Worm (Caenorhabditis elegans) whole organism, L4 larva: ENCODE results near the gene cup-15.

Source experiments
- D1046.2 ChIP-seq: fragments of 200-800 bp; sonication (Bioruptor generic); IDR thresholded peaks from 2 replicates; pipeline ENCODE4 v1.3.6; 2022; ENCODE audit warnings: missing genetic modification characterization, missing compliant biosample characterization
- F49E8.2 ChIP-seq: sonication (generic microtip); optimal IDR thresholded peaks from 2 replicates; lab custom pipeline; 2016; ENCODE audit warnings: missing compliant biosample characterization, mild to moderate bottlenecking, missing genetic modification characterization, borderline replicate concordance
- R02D3.7 ChIP-seq: fragments of 150-350 bp; sonication (generic microtip); optimal IDR thresholded peaks from 3 replicates; lab custom pipeline; 2014; ENCODE audit warnings: missing biosample characterization, missing genetic modification characterization
- T26A8.4 ChIP-seq: fragments of 200-800 bp; sonication (Bioruptor generic); IDR thresholded peaks from 2 replicates; pipeline ENCODE4 v1.3.6; 2022; ENCODE audit warnings: missing genetic modification characterization, missing compliant biosample characterization
- Y105C5A.15 ChIP-seq: fragments of 200-800 bp; sonication (Bioruptor generic); IDR thresholded peaks from 2 replicates; pipeline ENCODE4 v1.3.6; 2022; ENCODE audit warnings: missing genetic modification characterization, missing compliant biosample characterization
- aha-1 ChIP-seq: fragments of 150-350 bp; peaks from one replicate; lab custom pipeline; 2014; ENCODE audit warnings: missing biosample characterization, missing genetic modification characterization
- aly-2 ChIP-seq: sonication (generic microtip); optimal IDR thresholded peaks from 2 replicates; lab custom pipeline; 2018; ENCODE audit warnings: missing biosample characterization, missing genetic modification characterization
- ceh-32 ChIP-seq: sonication (generic microtip); optimal IDR thresholded peaks from 2 replicates; lab custom pipeline; 2016; ENCODE audit warnings: mild to moderate bottlenecking, missing genetic modification characterization, missing compliant biosample characterization; ENCODE audit not compliant: poor library complexity
- ceh-44 ChIP-seq: fragments of 200-800 bp; sonication (Bioruptor generic); IDR thresholded peaks from 2 replicates; pipeline ENCODE4 v1.3.6; 2022; ENCODE audit warnings: missing genetic modification reagents, missing genetic modification characterization, missing compliant biosample characterization
- ceh-82 ChIP-seq: sonication (generic microtip); optimal IDR thresholded peaks from 2 replicates; lab custom pipeline; 2017; ENCODE audit warnings: missing biosample characterization, missing genetic modification characterization
- cey-2 ChIP-seq: sonication (generic microtip); optimal IDR thresholded peaks from 3 replicates; lab custom pipeline; 2017; ENCODE audit warnings: missing genetic modification characterization, mild to moderate bottlenecking, missing compliant biosample characterization, antibody characterized with exemption, borderline replicate concordance; ENCODE audit not compliant: insufficient read depth
- ctbp-1 ChIP-seq: fragments of 200-800 bp; sonication (Bioruptor generic); IDR thresholded peaks from 2 replicates; pipeline ENCODE4 v1.3.6; 2022; ENCODE audit warnings: missing genetic modification reagents, missing genetic modification characterization, missing compliant biosample characterization
- daf-12 ChIP-seq: fragments of 150-350 bp; optimal IDR thresholded peaks from 2 replicates; lab custom pipeline; 2014; ENCODE audit warnings: missing biosample characterization, missing genetic modification reagents, missing genetic modification characterization
- daf-16 ChIP-seq, 3 experiments: sonication (generic microtip); optimal IDR thresholded peaks; 2 replicates each; lab custom pipeline; 2016 to 2017; ENCODE audit warnings: missing genetic modification characterization in 3 of 3, missing genetic modification reagents in 3 of 3, mild to moderate bottlenecking in 2 of 3, missing compliant biosample characterization in 2 of 3, missing biosample characterization in 1 of 3, moderate library complexity in 1 of 3
- daf-19 ChIP-seq: fragments of 200-800 bp; sonication (Bioruptor generic); conservative IDR thresholded peaks from 2 replicates; pipeline ENCODE4 v1.3.6; 2022; ENCODE audit warnings: missing genetic modification characterization, missing compliant biosample characterization
- dmd-9 ChIP-seq: fragments of 200-800 bp; sonication (Bioruptor generic); IDR thresholded peaks from 2 replicates; pipeline ENCODE4 v1.3.6; 2022; ENCODE audit warnings: missing genetic modification reagents, missing genetic modification characterization, missing compliant biosample characterization
- duxl-1 ChIP-seq: sonication (generic microtip); optimal IDR thresholded peaks from 2 replicates; lab custom pipeline; 2016; ENCODE audit warnings: mild to moderate bottlenecking, missing genetic modification characterization, moderate library complexity, missing compliant biosample characterization; ENCODE audit not compliant: poor library complexity
- dve-1 ChIP-seq: sonication (generic microtip); optimal IDR thresholded peaks from 2 replicates; lab custom pipeline; 2017; ENCODE audit warnings: antibody characterized with exemption, mild to moderate bottlenecking, missing genetic modification characterization, missing compliant biosample characterization; ENCODE audit not compliant: insufficient read depth
- hif-1 ChIP-seq, 2 experiments: sonication (generic microtip); optimal IDR thresholded peaks; 2 replicates each; lab custom pipeline; 2016 to 2017; ENCODE audit warnings: missing compliant biosample characterization in 2 of 2, missing genetic modification characterization in 2 of 2, missing genetic modification reagents in 2 of 2, missing genotype in 2 of 2, mild to moderate bottlenecking in 1 of 2
- hlh-11 ChIP-seq: fragments of 200-800 bp; sonication (Bioruptor generic); optimal IDR thresholded peaks from 2 replicates; lab custom pipeline; 2018; ENCODE audit warnings: mild to moderate bottlenecking, missing genetic modification characterization, missing compliant biosample characterization
- hlh-30 ChIP-seq: sonication (generic microtip); optimal IDR thresholded peaks from 2 replicates; lab custom pipeline; 2017; ENCODE audit warnings: antibody characterized with exemption, mild to moderate bottlenecking, missing genetic modification characterization, missing compliant biosample characterization; ENCODE audit not compliant: insufficient read depth
- lim-7 ChIP-seq: fragments of 200-800 bp; sonication (Bioruptor generic); IDR thresholded peaks from 2 replicates; pipeline ENCODE4 v1.3.6; 2022; ENCODE audit warnings: missing genetic modification characterization, missing compliant biosample characterization
- lin-15B ChIP-seq: fragments of 150-350 bp; sonication (generic microtip); optimal IDR thresholded peaks from 3 replicates; lab custom pipeline; 2014; ENCODE audit warnings: missing biosample characterization, missing genetic modification characterization
- lsy-2 ChIP-seq, 2 experiments: fragments of 150-350 bp in 1 of 2; sonication (generic microtip) in 1 of 2; optimal IDR thresholded peaks; 2 replicates each; lab custom pipeline; 2014 to 2017; ENCODE audit warnings: missing biosample characterization in 2 of 2, missing genetic modification characterization in 2 of 2
- mdl-1 ChIP-seq, 2 experiments: fragments of 150-350 bp in 1 of 2; sonication (generic microtip) in 1 of 2; optimal IDR thresholded peaks; 2 replicates each; lab custom pipeline; 2014 to 2017; ENCODE audit warnings: missing biosample characterization in 2 of 2, missing genetic modification characterization in 2 of 2
- mep-1 ChIP-seq: fragments of 150-350 bp; sonication (generic microtip); optimal IDR thresholded peaks from 3 replicates; lab custom pipeline; 2014; ENCODE audit warnings: missing biosample characterization, missing genetic modification characterization
- mes-2 ChIP-seq: sonication (generic microtip); optimal IDR thresholded peaks from 2 replicates; lab custom pipeline; 2016; ENCODE audit warnings: missing genotype, mild to moderate bottlenecking, missing genetic modification characterization, missing compliant biosample characterization; ENCODE audit not compliant: poor library complexity, severe bottlenecking
- nhr-10 ChIP-seq: fragments of 150-350 bp; optimal IDR thresholded peaks from 2 replicates; lab custom pipeline; 2014; ENCODE audit warnings: missing biosample characterization, missing genetic modification characterization
- nhr-25 ChIP-seq: sonication (generic microtip); optimal IDR thresholded peaks from 2 replicates; lab custom pipeline; 2017; ENCODE audit warnings: missing genetic modification characterization, mild to moderate bottlenecking, missing compliant biosample characterization, antibody characterized with exemption, moderate library complexity, borderline replicate concordance; ENCODE audit not compliant: insufficient read depth
- nhr-6 ChIP-seq: fragments of 150-350 bp; optimal IDR thresholded peaks from 2 replicates; lab custom pipeline; 2014; ENCODE audit warnings: missing biosample characterization, missing genetic modification characterization
- nhr-77 ChIP-seq: fragments of 150-350 bp; optimal IDR thresholded peaks from 2 replicates; lab custom pipeline; 2014; ENCODE audit warnings: missing biosample characterization, missing genetic modification characterization
- rbr-2 ChIP-seq: sonication (generic microtip); optimal IDR thresholded peaks from 2 replicates; lab custom pipeline; 2016; ENCODE audit warnings: missing genotype, missing genetic modification characterization, missing compliant biosample characterization
- saeg-2 ChIP-seq: fragments of 200-800 bp; sonication (Bioruptor generic); IDR thresholded peaks from 2 replicates; pipeline ENCODE4 v1.3.6; 2022; ENCODE audit warnings: missing genetic modification reagents, missing genetic modification characterization, missing compliant biosample characterization
- unc-62 ChIP-seq, 3 experiments: fragments of 150-350 bp in 1 of 3; sonication (generic microtip); optimal IDR thresholded peaks in 2 of 3; peaks in 1 of 3; 1 replicate in 1 of 3; 2 replicates in 2 of 3; lab custom pipeline; 2014 to 2017; ENCODE audit warnings: missing biosample characterization in 3 of 3, missing genetic modification characterization in 3 of 3, missing genetic modification reagents in 3 of 3, missing genotype in 1 of 3
- vab-7 ChIP-seq: fragments of 200-800 bp; sonication (Bioruptor generic); IDR thresholded peaks from 2 replicates; pipeline ENCODE4 v1.3.6; 2022; ENCODE audit warnings: missing genetic modification reagents, missing genetic modification characterization, missing compliant biosample characterization
- zfp-3 ChIP-seq: fragments of 200-800 bp; sonication (Bioruptor generic); conservative IDR thresholded peaks from 2 replicates; pipeline ENCODE4 v1.3.6; 2022; ENCODE audit warnings: missing genetic modification reagents, missing genetic modification characterization, missing compliant biosample characterization
- ztf-7 ChIP-seq: fragments of 150-350 bp; optimal IDR thresholded peaks from 2 replicates; lab custom pipeline; 2014; ENCODE audit warnings: missing biosample characterization, missing genetic modification characterization

cup-15 gene

DNA sequence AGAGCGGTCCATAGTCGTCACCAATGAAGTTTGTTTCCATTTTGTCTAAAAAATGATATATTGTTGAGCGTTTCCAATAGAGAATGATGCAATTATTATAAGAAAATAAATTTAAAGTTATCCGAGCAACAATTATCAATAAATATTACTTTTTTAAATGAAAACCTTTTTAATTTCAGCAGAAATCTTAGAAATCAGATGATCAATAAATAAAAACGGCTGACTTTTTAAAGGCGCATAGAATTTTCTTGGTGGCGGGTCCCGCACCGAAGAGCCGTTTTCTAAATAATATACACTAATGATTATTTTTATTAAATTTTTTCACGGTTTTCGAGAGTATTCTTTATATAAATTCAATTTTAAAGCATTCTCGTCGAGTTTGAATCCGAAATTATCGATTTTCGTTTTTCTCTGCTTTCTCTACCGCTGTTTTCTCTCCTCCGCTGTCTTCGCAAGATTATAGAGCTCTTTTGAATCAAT is 29.9 kb upstream of the cup-15 start, which contains the start of gene rab-39 (continued):
- TF ChIP-seq ceh-82 (tag; lab: Kevin White, UChicago) (no peak), hlh-11 (tag; lab: Kevin White, UChicago) (peak; percentile 53), duxl-1 (tag; lab: Kevin White, UChicago) (no peak), zfp-3 (GFP tag; lab: Robert Waterston, UW) (no peak), rbr-2 (peak; percentile 16), hif-1 (tag; optimal IDR thresholded peaks at IDR 0.05; lab: Kevin White, UChicago) (peak in 1 of 2 experiments; percentile 27), hlh-30 (tag; lab: Kevin White, UChicago) (peak; percentile 82), daf-19 (GFP tag; lab: Robert Waterston, UW) (no peak), lsy-2 (tag; optimal IDR thresholded peaks at IDR 0.05; lab: Kevin White, UChicago) (peak in 1 of 2 experiments; percentile 69), nhr-77 (no peak)

- TF ChIP-seq ztf-7 (no peak), daf-12 (tag; lab: Kevin White, UChicago) (no peak), F49E8.2 (tag; lab: Kevin White, UChicago) (no peak), nhr-25 (tag; lab: Kevin White, UChicago) (no peak), Y105C5A.15 (no peak), lim-7 (GFP tag; lab: Robert Waterston, UW) (no peak), R02D3.7 (tag; lab: Kevin White, UChicago) (no peak), mep-1 (tag; lab: Kevin White, UChicago) (no peak), T26A8.4 (GFP tag; lab: Robert Waterston, UW) (no peak), cey-2 (tag; lab: Kevin White, UChicago) (no peak), lin-15B (no peak), vab-7 (GFP tag; lab: Robert Waterston, UW) (no peak), D1046.2 (GFP tag; lab: Robert Waterston, UW) (no peak), nhr-10 (tag; lab: Kevin White, UChicago) (no peak)
These were observed 29.1 kb upstream of the cup-15 start, which contains the start of gene egli-1 for ce11 chrII:9323660-9324059. egli-1 (plus strand) TSS chrII:9323960.

ce11 chrII:9324824-9325351 is 27.9 kb upstream of the cup-15 start, which contains the start of gene eat-3:
eat-3 (plus strand) TSS chrII:9324874.
- peak in 1 of 2 experiments; percentile 53 for TF ChIP-seq hif-1 (tag; optimal IDR thresholded peaks at IDR 0.05; lab: Kevin White, UChicago)
- TF ChIP-seq mdl-1 (tag; optimal IDR thresholded peaks at IDR 0.05; lab: Kevin White, UChicago): peak in 1 of 2 experiments; percentile 40
- TF ChIP-seq T26A8.4 (GFP tag; lab: Robert Waterston, UW): no peak
- no peak for TF ChIP-seq ceh-44
- peak; percentile 34 for TF ChIP-seq nhr-6 (tag; lab: Kevin White, UChicago)
- peak; percentile 24 for TF ChIP-seq mes-2
- TF ChIP-seq mep-1 (tag; lab: Kevin White, UChicago): peak; percentile 42
- no peak for TF ChIP-seq ceh-32 (tag; lab: Kevin White, UChicago)
- TF ChIP-seq hlh-11 (tag; lab: Kevin White, UChicago): peak; percentile 33
- peak; percentile 70 for TF ChIP-seq aha-1 (tag; lab: Kevin White, UChicago)
- TF ChIP-seq ctbp-1 (GFP tag; lab: Robert Waterston, UW): 0 out of 2 replicates have a peak, but pooled peaks have one; percentile 26
- TF ChIP-seq lsy-2 (tag; optimal IDR thresholded peaks at IDR 0.05; lab: Kevin White, UChicago): peak in 1 of 2 experiments; percentile 59
- no peak for TF ChIP-seq dmd-9 (GFP tag; lab: Robert Waterston, UW)
- TF ChIP-seq aly-2: no peak
- no peak for TF ChIP-seq daf-16 (GFP tag; optimal IDR thresholded peaks at IDR 0.05; lab: Kevin White, UChicago)
- peak; percentile 23 for TF ChIP-seq daf-16 (tag; optimal IDR thresholded peaks at IDR 0.05; lab: Kevin White, UChicago)
- no peak for TF ChIP-seq saeg-2
- peak in 1 of 2 experiments; percentile 93 for TF ChIP-seq unc-62 (GFP tag; optimal IDR thresholded peaks at IDR 0.05 in 1 of 2; lab: Kevin White, UChicago)
- TF ChIP-seq unc-62 (tag; optimal IDR thresholded peaks at IDR 0.05; lab: Kevin White, UChicago): no peak
- peak; percentile 36 for TF ChIP-seq nhr-77
- peak; percentile 56 for TF ChIP-seq dve-1 (tag; lab: Kevin White, UChicago)
